Worm (Caenorhabditis elegans): ENCODE measurements around the gene srv-21.

DNA sequence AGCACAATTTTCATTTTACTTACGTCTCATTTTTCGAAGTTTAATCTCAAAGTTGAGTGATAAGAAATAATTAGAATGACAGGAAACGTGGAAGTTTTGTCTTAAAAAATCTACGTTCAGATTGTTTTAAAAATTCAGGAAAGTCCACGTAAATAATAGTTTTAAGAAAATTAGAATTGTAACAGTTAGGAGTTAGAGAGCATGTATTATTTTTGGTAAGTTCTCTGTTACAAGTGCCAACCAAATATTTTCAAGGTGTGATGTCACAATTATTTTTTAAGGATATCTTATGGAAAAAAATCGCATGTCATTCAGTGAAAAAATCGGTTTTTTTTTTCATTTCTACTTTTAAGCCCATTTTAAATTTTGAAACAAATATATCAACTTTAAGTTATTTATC lies 7.4 kb upstream of the srv-21 start, which contains the start of gene H04M03.11:
- TF ChIP-seq aly-1 (tag; optimal IDR thresholded peaks at IDR 0.05) (no peak), F13C5.2 (tag; optimal IDR thresholded peaks at IDR 0.05) (no peak), scrt-1 (GFP tag; IDR thresholded peaks at IDR 0.05) (no peak), hmbx-1 (tag; optimal IDR thresholded peaks at IDR 0.05) (no peak), tbx-11 (GFP tag; IDR thresholded peaks at IDR 0.05) (no peak), tbx-37 (GFP tag; conservative IDR thresholded peaks at IDR 0.05) (no peak), pes-1 (GFP tag; IDR thresholded peaks at IDR 0.05) (no peak), ama-1 (optimal IDR thresholded peaks at IDR 0.05) (no peak), sea-1 (GFP tag; conservative IDR thresholded peaks at IDR 0.05) (no peak), hmg-4 (GFP tag; optimal IDR thresholded peaks at IDR 0.05) (no peak), ets-7 (tag; optimal IDR thresholded peaks at IDR 0.05) (no peak), ceh-36 (tag; optimal IDR thresholded peaks at IDR 0.05) (no peak), hnd-1 (tag; optimal IDR thresholded peaks at IDR 0.05) (no peak)
